Fruit fly (Drosophila melanogaster) whole organism, embryonic: ENCODE results near the gene kud.

Source experiments
- Abd-B ChIP-seq: fragments of 200-800 bp; sonication (Bioruptor generic); optimal IDR thresholded peaks from 2 replicates; lab custom pipeline; 2018; ENCODE audit warnings: missing biosample characterization, mild to moderate bottlenecking, missing genetic modification characterization, moderate library complexity
- Awh ChIP-seq: fragments of 200-800 bp; sonication (Bioruptor generic); IDR thresholded peaks from 2 replicates; pipeline ENCODE4, ENCODE4 v1.3.6; 2022; ENCODE audit warnings: missing biosample characterization, missing genetic modification characterization
- CG10321 ChIP-seq: fragments of 200-800 bp; sonication (Bioruptor generic); IDR thresholded peaks from 2 replicates; pipeline ENCODE4 v1.3.6; 2022; ENCODE audit warnings: missing biosample characterization, missing genetic modification characterization
- CG10979 ChIP-seq: fragments of 200-800 bp; sonication (Bioruptor generic); optimal IDR thresholded peaks from 2 replicates; lab custom pipeline; 2018; ENCODE audit warnings: missing biosample characterization, mild to moderate bottlenecking, missing genetic modification characterization, moderate library complexity
- CG11560 ChIP-seq: fragments of 200-800 bp; sonication (Bioruptor generic); IDR thresholded peaks from 3 replicates; pipeline ENCODE4 v1.3.6; 2022; ENCODE audit warnings: missing biosample characterization, missing genetic modification characterization
- CG12942 ChIP-seq: fragments of 200-800 bp; sonication (Bioruptor generic); optimal IDR thresholded peaks from 3 replicates; lab custom pipeline; 2016; ENCODE audit warnings: missing biosample characterization, missing genetic modification characterization
- CG14441 ChIP-seq: fragments of 200-800 bp; sonication (Bioruptor generic); IDR thresholded peaks from 2 replicates; pipeline ENCODE4 v1.3.6; 2022; ENCODE audit warnings: missing biosample characterization, missing genetic modification characterization
- CG1529 ChIP-seq: fragments of 200-800 bp; sonication (Bioruptor generic); optimal IDR thresholded peaks from 3 replicates; lab custom pipeline; 2018; ENCODE audit warnings: missing biosample characterization, missing genetic modification characterization
- CG16815 ChIP-seq: fragments of 200-800 bp; sonication (Bioruptor generic); optimal IDR thresholded peaks from 3 replicates; lab custom pipeline; 2017; ENCODE audit warnings: missing biosample characterization, mild to moderate bottlenecking, missing genetic modification characterization
- CG17802 ChIP-seq: fragments of 200-800 bp; sonication (Bioruptor generic); optimal IDR thresholded peaks from 2 replicates; lab custom pipeline; 2018; ENCODE audit warnings: missing biosample characterization, mild to moderate bottlenecking, missing genetic modification characterization, moderate library complexity
- CG18476 ChIP-seq: fragments of 200-800 bp; sonication (Bioruptor generic); optimal IDR thresholded peaks from 2 replicates; lab custom pipeline; 2016; ENCODE audit warnings: missing biosample characterization, mild to moderate bottlenecking, missing genetic modification characterization
- CG5953 ChIP-seq: fragments of 200-800 bp; sonication (Bioruptor generic); IDR thresholded peaks from 2 replicates; pipeline ENCODE4 v1.3.6; 2022; ENCODE audit warnings: missing biosample characterization, missing genetic modification characterization
- CG6689 ChIP-seq: fragments of 200-800 bp; sonication (Bioruptor generic); IDR thresholded peaks from 2 replicates; pipeline ENCODE4 v1.3.6; 2022; ENCODE audit warnings: missing biosample characterization, missing genetic modification characterization
- CG7963 ChIP-seq: fragments of 200-800 bp; sonication (Bioruptor generic); IDR thresholded peaks from 3 replicates; pipeline ENCODE4 v1.3.6; 2022; ENCODE audit warnings: missing biosample characterization, missing genetic modification characterization; ENCODE audit not compliant: partially characterized antibody
- CHES-1-like ChIP-seq: fragments of 200-800 bp; sonication (Bioruptor generic); optimal IDR thresholded peaks from 2 replicates; lab custom pipeline; 2016; ENCODE audit warnings: missing biosample characterization, missing genetic modification characterization
- Chrac-16 ChIP-seq: fragments of 200-800 bp; sonication (Bioruptor generic); optimal IDR thresholded peaks from 3 replicates; lab custom pipeline; 2016; ENCODE audit warnings: missing biosample characterization, missing genetic modification characterization
- CrebB ChIP-seq: fragments of 200-800 bp; sonication (Bioruptor generic); optimal IDR thresholded peaks from 3 replicates; lab custom pipeline; 2018; ENCODE audit warnings: missing biosample characterization, mild to moderate bottlenecking, missing genetic modification characterization
- D19A ChIP-seq: fragments of 200-800 bp; optimal IDR thresholded peaks from 3 replicates; lab custom pipeline; 2019; ENCODE audit warnings: missing biosample characterization, mild to moderate bottlenecking, missing genetic modification characterization, moderate library complexity
- Dbx ChIP-seq: fragments of 200-800 bp; sonication (Bioruptor generic); IDR thresholded peaks from 3 replicates; pipeline ENCODE4 v1.3.6; 2022; ENCODE audit warnings: missing biosample characterization, missing genetic modification characterization
- Doc2 ChIP-seq: fragments of 200-800 bp; sonication (Bioruptor generic); IDR thresholded peaks from 2 replicates; pipeline ENCODE4 v1.3.6; 2022; ENCODE audit warnings: missing biosample characterization, missing genetic modification characterization
- Fer3 ChIP-seq: fragments of 200-800 bp; sonication (Bioruptor generic); optimal IDR thresholded peaks from 2 replicates; lab custom pipeline; 2018; ENCODE audit warnings: missing biosample characterization, mild to moderate bottlenecking, missing genetic modification characterization, moderate library complexity
- Gug ChIP-seq: fragments of 200-800 bp; sonication (Bioruptor generic); IDR thresholded peaks from 4 replicates; pipeline ENCODE4 v1.3.6; 2022; ENCODE audit warnings: missing biosample characterization, missing genetic modification characterization
- HLH54F ChIP-seq: fragments of 200-800 bp; sonication (Bioruptor generic); optimal IDR thresholded peaks from 3 replicates; lab custom pipeline; 2016; ENCODE audit warnings: missing biosample characterization, missing genetic modification characterization
- HLHmδ ChIP-seq: fragments of 200-800 bp; sonication (Bioruptor generic); optimal IDR thresholded peaks from 2 replicates; lab custom pipeline; 2018; ENCODE audit warnings: missing biosample characterization, mild to moderate bottlenecking, missing genetic modification characterization, moderate library complexity
- Hr78 ChIP-seq, 2 experiments: fragments of 200-800 bp in 1 of 2; fragments of >200 bp in 1 of 2; sonication (Bioruptor generic) in 1 of 2; optimal IDR thresholded peaks; 2 replicates each; lab custom pipeline; 2017 to 2019; ENCODE audit warnings: missing biosample characterization in 2 of 2, missing genetic modification characterization in 2 of 2, mild to moderate bottlenecking in 1 of 2, moderate library complexity in 1 of 2
- Neu2 ChIP-seq: fragments of 200-800 bp; sonication (Bioruptor generic); optimal IDR thresholded peaks from 3 replicates; lab custom pipeline; 2016; ENCODE audit warnings: missing biosample characterization, missing genetic modification characterization, borderline replicate concordance
- Nf-YB ChIP-seq: fragments of 200-800 bp; sonication (Bioruptor generic); optimal IDR thresholded peaks from 3 replicates; lab custom pipeline; 2019; ENCODE audit warnings: missing biosample characterization, mild to moderate bottlenecking, missing genetic modification characterization, moderate library complexity
- Spps ChIP-seq: fragments of 200-800 bp; sonication (Bioruptor generic); optimal IDR thresholded peaks from 2 replicates; lab custom pipeline; 2018; ENCODE audit warnings: missing biosample characterization, mild to moderate bottlenecking, missing genetic modification characterization
- ap ChIP-seq: fragments of 200-800 bp; sonication (Bioruptor generic); IDR thresholded peaks from 2 replicates; pipeline ENCODE4 v1.3.6; 2022; ENCODE audit warnings: missing biosample characterization, missing genetic modification characterization
- ash1 ChIP-seq: fragments of 200-800 bp; sonication (Bioruptor generic); optimal IDR thresholded peaks from 2 replicates; lab custom pipeline; 2018; ENCODE audit warnings: missing biosample characterization, mild to moderate bottlenecking, missing genetic modification characterization
- disco-r ChIP-seq: fragments of 200-800 bp; sonication (Bioruptor generic); optimal IDR thresholded peaks from 2 replicates; lab custom pipeline; 2016; ENCODE audit warnings: missing biosample characterization, missing genetic modification characterization
- fd64A ChIP-seq: fragments of 200-800 bp; sonication (Bioruptor generic); optimal IDR thresholded peaks from 3 replicates; lab custom pipeline; 2018; ENCODE audit warnings: missing biosample characterization, mild to moderate bottlenecking, missing genetic modification characterization
- hth ChIP-seq: fragments of >200 bp; optimal IDR thresholded peaks from 2 replicates; lab custom pipeline; 2017; ENCODE audit warnings: inconsistent platforms
- jing ChIP-seq: fragments of 200-800 bp; sonication (Bioruptor generic); optimal IDR thresholded peaks from 2 replicates; lab custom pipeline; 2018; ENCODE audit warnings: missing biosample characterization, mild to moderate bottlenecking, missing genetic modification characterization
- klu ChIP-seq: fragments of 200-800 bp; sonication (Bioruptor generic); IDR thresholded peaks from 2 replicates; pipeline ENCODE4 v1.3.6; 2022; ENCODE audit warnings: missing biosample characterization, missing genetic modification characterization
- luna ChIP-seq: fragments of 200-800 bp; sonication (Bioruptor generic); optimal IDR thresholded peaks from 2 replicates; lab custom pipeline; 2016; ENCODE audit warnings: missing biosample characterization, missing genetic modification characterization
- mld ChIP-seq: fragments of 200-800 bp; sonication (Bioruptor generic); IDR thresholded peaks from 3 replicates; pipeline ENCODE4 v1.3.6; 2022; ENCODE audit warnings: missing biosample characterization, missing genetic modification characterization; ENCODE audit not compliant: partially characterized antibody
- oc ChIP-seq: fragments of 200-800 bp; sonication (Bioruptor generic); optimal IDR thresholded peaks from 2 replicates; lab custom pipeline; 2018; ENCODE audit warnings: missing biosample characterization, mild to moderate bottlenecking, missing genetic modification characterization, moderate library complexity
- otp ChIP-seq: fragments of 200-800 bp; sonication (Bioruptor generic); IDR thresholded peaks from 3 replicates; pipeline ENCODE4, ENCODE4 v1.3.6; 2022; ENCODE audit warnings: missing biosample characterization, missing genetic modification characterization
- ranshi ChIP-seq: fragments of 200-800 bp; sonication (Bioruptor generic); IDR thresholded peaks from 2 replicates; pipeline ENCODE4 v1.3.6; 2022; ENCODE audit warnings: missing biosample characterization, missing genetic modification characterization
- ro ChIP-seq: fragments of 200-800 bp; sonication (Bioruptor generic); IDR thresholded peaks from 2 replicates; pipeline ENCODE4 v1.3.6; 2022; ENCODE audit warnings: missing biosample characterization, missing genetic modification characterization
- schlank ChIP-seq: fragments of 200-800 bp; sonication (Bioruptor generic); optimal IDR thresholded peaks from 2 replicates; lab custom pipeline; 2018; ENCODE audit warnings: missing biosample characterization, mild to moderate bottlenecking, missing genetic modification characterization
- sd ChIP-seq: fragments of 200-800 bp; sonication (Bioruptor generic); optimal IDR thresholded peaks from 3 replicates; lab custom pipeline; 2018; ENCODE audit warnings: missing biosample characterization, mild to moderate bottlenecking, missing genetic modification characterization, moderate library complexity
- slbo ChIP-seq: fragments of 200-800 bp; sonication (Bioruptor generic); IDR thresholded peaks from 2 replicates; pipeline ENCODE4 v1.3.6; 2022; ENCODE audit warnings: missing biosample characterization, missing genetic modification characterization
- sqz ChIP-seq: fragments of 200-800 bp; sonication (Bioruptor generic); optimal IDR thresholded peaks from 3 replicates; lab custom pipeline; 2018; ENCODE audit warnings: missing biosample characterization, mild to moderate bottlenecking, missing genetic modification characterization
- sr ChIP-seq: fragments of 200-800 bp; sonication (Bioruptor generic); IDR thresholded peaks from 3 replicates; pipeline ENCODE4 v1.3.6; 2022; ENCODE audit warnings: missing biosample characterization, missing genetic modification characterization
- tap ChIP-seq: fragments of 200-800 bp; optimal IDR thresholded peaks from 3 replicates; lab custom pipeline; 2019; ENCODE audit warnings: missing biosample characterization, mild to moderate bottlenecking, missing genetic modification characterization, moderate library complexity
- ttk ChIP-seq: fragments of 200-800 bp; sonication (Bioruptor generic); IDR thresholded peaks from 2 replicates; pipeline ENCODE4 v2.1.2; 2022; ENCODE audit warnings: missing biosample characterization, missing genetic modification characterization
- unpg ChIP-seq: fragments of 200-800 bp; sonication (Bioruptor generic); optimal IDR thresholded peaks from 3 replicates; lab custom pipeline; 2018; ENCODE audit warnings: missing biosample characterization, mild to moderate bottlenecking, missing genetic modification characterization, moderate library complexity
- vfl ChIP-seq: fragments of 200-800 bp; sonication (Bioruptor generic); optimal IDR thresholded peaks from 2 replicates; lab custom pipeline; 2016; ENCODE audit warnings: missing biosample characterization, missing genetic modification characterization

kud gene

dm6 chr3L:16853533-16854386 lies 9.0 kb upstream of the kud start, which contains the start of gene sina (continued):
- no peak for TF ChIP-seq CG10979 (tag; lab: Kevin White, UChicago)
- TF ChIP-seq slbo, result peak; percentile 8; the same call in 1 of the 2 replicates
- no peak for TF ChIP-seq CrebB (tag; lab: Kevin White, UChicago)
- no peak for TF ChIP-seq Nf-YB (GFP tag; lab: Kevin White, UChicago)
- no peak for TF ChIP-seq hth
- no peak for TF ChIP-seq ap (GFP tag; lab: Robert Waterston, UW)
- TF ChIP-seq Awh (GFP tag; lab: Robert Waterston, UW), result no peak
- no peak for TF ChIP-seq tap (tag; lab: Kevin White, UChicago)
- no peak for TF ChIP-seq CG18476 (GFP tag; lab: Kevin White, UChicago)
- TF ChIP-seq Hr78 (GFP tag; optimal IDR thresholded peaks at IDR 0.05; lab: Kevin White, UChicago), result no peak
- no peak for TF ChIP-seq HLH54F (GFP tag; lab: Kevin White, UChicago)
- no peak for TF ChIP-seq CG5953 (GFP tag; lab: Robert Waterston, UW)
- peak; percentile 58 for TF ChIP-seq Abd-B (GFP tag; lab: Kevin White, UChicago)
- TF ChIP-seq ttk (GFP tag; lab: Robert Waterston, UW), result no peak
- no peak for TF ChIP-seq ranshi (GFP tag; lab: Robert Waterston, UW)
- no peak for TF ChIP-seq schlank (tag; lab: Kevin White, UChicago)
- TF ChIP-seq CG12942 (GFP tag; lab: Kevin White, UChicago), result no peak
- TF ChIP-seq CG16815 (GFP tag; lab: Kevin White, UChicago), result no peak
- TF ChIP-seq Dbx (GFP tag; lab: Robert Waterston, UW), result peak; percentile 41; the same call in 1 of the 3 replicates
- TF ChIP-seq Spps, result no peak
- no peak for TF ChIP-seq oc (tag; lab: Kevin White, UChicago)
- TF ChIP-seq unpg, result no peak
- no peak for TF ChIP-seq ash1 (GFP tag; lab: Kevin White, UChicago)
- no peak for TF ChIP-seq Gug (GFP tag; lab: Robert Waterston, UW)
- TF ChIP-seq disco-r (GFP tag; lab: Kevin White, UChicago), result peak; percentile 26
- TF ChIP-seq luna, result no peak
- TF ChIP-seq fd64A, result no peak
- no peak for TF ChIP-seq otp (GFP tag; lab: Robert Waterston, UW)
- peak; percentile 68; the same call in 2 of the 3 replicates for TF ChIP-seq mld
- TF ChIP-seq HLHmδ, result peak; percentile 31
- peak; percentile 61 for TF ChIP-seq Neu2
- TF ChIP-seq D19A (tag; lab: Kevin White, UChicago), result peak; percentile 39
- no peak for TF ChIP-seq jing (GFP tag; lab: Kevin White, UChicago)
- TF ChIP-seq CG17802 (tag; lab: Kevin White, UChicago), result no peak
- TF ChIP-seq Chrac-16 (GFP tag; lab: Kevin White, UChicago), result no peak
- no peak for TF ChIP-seq vfl (GFP tag; lab: Kevin White, UChicago)
- no peak for TF ChIP-seq sd (tag; lab: Kevin White, UChicago)
- no peak for TF ChIP-seq sqz (GFP tag; lab: Kevin White, UChicago)
- no peak for TF ChIP-seq ro (GFP tag; lab: Robert Waterston, UW)
- TF ChIP-seq klu, result no peak
- peak; percentile 86 for TF ChIP-seq CG7963 (GFP tag; lab: Robert Waterston, UW)
- TF ChIP-seq CG14441, result no peak
- no peak for TF ChIP-seq CG6689 (GFP tag; lab: Robert Waterston, UW)
- no peak for TF ChIP-seq CG1529 (GFP tag; lab: Kevin White, UChicago)
- peak; percentile 35 for TF ChIP-seq CHES-1-like
- TF ChIP-seq CG10321, result no peak
- peak; percentile 99 for TF ChIP-seq CG11560 (tag; lab: Robert Waterston, UW)
- TF ChIP-seq Fer3 (tag; lab: Kevin White, UChicago), result no peak
- TF ChIP-seq Doc2 (GFP tag; lab: Robert Waterston, UW), result no peak
- no peak for TF ChIP-seq sr
